Fruit fly (Drosophila melanogaster): ENCODE measurements around the gene by.
A peak's percentile ranks its signal among the peaks of the same experiment; 100 is the strongest.

Gene by

dm6 chr3R:9488493-9488892, 44.3 kb downstream of the by start:
- TF ChIP-seq Sox15 (GFP tag; optimal IDR thresholded peaks at IDR 0.05) (no peak), CG10631 (GFP tag; optimal IDR thresholded peaks at IDR 0.05) (no peak), acj6 (GFP tag; optimal IDR thresholded peaks at IDR 0.05) (no peak), Smox (GFP tag; optimal IDR thresholded peaks at IDR 0.05) (no peak), CG9139 (GFP tag; optimal IDR thresholded peaks at IDR 0.05) (no peak), fd59A (GFP tag; optimal IDR thresholded peaks at IDR 0.05) (no peak), CG6792 (GFP tag; optimal IDR thresholded peaks at IDR 0.05) (no peak), CG15336 (GFP tag; IDR thresholded peaks at IDR 0.05) (no peak), CG34406 (GFP tag; optimal IDR thresholded peaks at IDR 0.05) (no peak), cyc (GFP tag; optimal IDR thresholded peaks at IDR 0.05) (no peak), CG6163 (GFP tag; IDR thresholded peaks at IDR 0.05) (no peak), Eip78C (GFP tag) (no peak), achi (GFP tag; optimal IDR thresholded peaks at IDR 0.05) (no peak), pdm3 (GFP tag; optimal IDR thresholded peaks at IDR 0.05) (no peak), CG31627 (GFP tag; optimal IDR thresholded peaks at IDR 0.05) (no peak)

- TF ChIP-seq Eip78C (GFP tag) (peak; percentile 65), CG6163 (GFP tag; IDR thresholded peaks at IDR 0.05) (no peak)
These were observed 44.9 kb downstream of the by start for dm6 chr3R:9487961-9488360.

- TF ChIP-seq Met (GFP tag; optimal IDR thresholded peaks at IDR 0.05) = no peak
- no peak for TF ChIP-seq CG32006 (GFP tag; optimal IDR thresholded peaks at IDR 0.05)
- TF ChIP-seq CG11902 (GFP tag; optimal IDR thresholded peaks at IDR 0.05) = no peak
- TF ChIP-seq spab (GFP tag; optimal IDR thresholded peaks at IDR 0.05) = no peak
- TF ChIP-seq CG6163 (GFP tag; IDR thresholded peaks at IDR 0.05) = no peak
- TF ChIP-seq CG9139 (GFP tag; optimal IDR thresholded peaks at IDR 0.05) = no peak
- no peak for TF ChIP-seq OdsH (GFP tag; optimal IDR thresholded peaks at IDR 0.05)
- no peak for TF ChIP-seq lz (GFP tag; optimal IDR thresholded peaks at IDR 0.05)
- TF ChIP-seq achi (GFP tag; optimal IDR thresholded peaks at IDR 0.05) = no peak
- TF ChIP-seq CG8632 (GFP tag; optimal IDR thresholded peaks at IDR 0.05) = no peak
- TF ChIP-seq eg (GFP tag; IDR thresholded peaks at IDR 0.05) = no peak
- no peak for TF ChIP-seq CG6808 (GFP tag; optimal IDR thresholded peaks at IDR 0.05)
These were observed 45.2 kb downstream of the by start for dm6 chr3R:9487561-9487960.

- TF ChIP-seq CG32006 (GFP tag; optimal IDR thresholded peaks at IDR 0.05) (peak; percentile 54), CG15336 (GFP tag; IDR thresholded peaks at IDR 0.05) (peak; percentile 83), CG11294 (GFP tag; IDR thresholded peaks at IDR 0.05) (no peak; the same call in 1 of the 2 replicates), CG10631 (GFP tag; optimal IDR thresholded peaks at IDR 0.05) (peak; percentile 43), net (GFP tag; optimal IDR thresholded peaks at IDR 0.05) (peak; percentile 28), achi (GFP tag; optimal IDR thresholded peaks at IDR 0.05) (peak; percentile 26), CG6163 (GFP tag; IDR thresholded peaks at IDR 0.05) (peak; percentile 65), Sox102F (GFP tag; optimal IDR thresholded peaks at IDR 0.05) (no peak), Hr4 (GFP tag; optimal IDR thresholded peaks at IDR 0.05) (peak; percentile 52), cyc (GFP tag; optimal IDR thresholded peaks at IDR 0.05) (no peak), fd85E (GFP tag; optimal IDR thresholded peaks at IDR 0.05) (no peak), vri (GFP tag; optimal IDR thresholded peaks at IDR 0.05) (no peak), topi (GFP tag; optimal IDR thresholded peaks at IDR 0.05) (no peak), CG6276 (GFP tag; optimal IDR thresholded peaks at IDR 0.05) (peak; percentile 48), Eip93F (GFP tag; optimal IDR thresholded peaks at IDR 0.05) (no peak), Lpt (GFP tag; optimal IDR thresholded peaks at IDR 0.05) (peak; percentile 41), dsx (GFP tag; optimal IDR thresholded peaks at IDR 0.05; ENCODE audit: poor library complexity, severe bottlenecking) (no peak), esn (GFP tag; optimal IDR thresholded peaks at IDR 0.05) (no peak), CG9139 (GFP tag; optimal IDR thresholded peaks at IDR 0.05) (no peak), Eip75B (GFP tag; optimal IDR thresholded peaks at IDR 0.05) (no peak), CG34406 (GFP tag; optimal IDR thresholded peaks at IDR 0.05) (no peak), CG16779 (tag; optimal IDR thresholded peaks at IDR 0.05) (no peak), OdsH (GFP tag; optimal IDR thresholded peaks at IDR 0.05) (peak; percentile 28), CG4318 (GFP tag; optimal IDR thresholded peaks at IDR 0.05) (no peak), Eip78C (GFP tag) (peak; percentile 51), CG3919 (GFP tag; optimal IDR thresholded peaks at IDR 0.05) (peak; percentile 49), Hr38 (GFP tag; optimal IDR thresholded peaks at IDR 0.05) (no peak), CG1621 (tag; optimal IDR thresholded peaks at IDR 0.05) (no peak), CG6808 (GFP tag; optimal IDR thresholded peaks at IDR 0.05) (no peak), dac (GFP tag; optimal IDR thresholded peaks at IDR 0.05) (peak; percentile 11), salr (GFP tag; optimal IDR thresholded peaks at IDR 0.05) (peak in 1 of 2 experiments; percentile 36), eg (GFP tag; IDR thresholded peaks at IDR 0.05) (peak; percentile 63; the same call in 1 of the 3 replicates), CG8119 (GFP tag; IDR thresholded peaks at IDR 0.05) (peak; percentile 76)
These were observed 52.4 kb downstream of the by start for dm6 chr3R:9480396-9480795.
